Worm (Caenorhabditis elegans) whole organism, L1 larva: ENCODE results near the gene dct-15.

Experiments
- C04F5.9 ChIP-seq: sonication (generic microtip); optimal IDR thresholded peaks from 2 replicates; lab custom pipeline; 2016; ENCODE audit warnings: missing genetic modification characterization, missing compliant biosample characterization
- C16A3.4 ChIP-seq: fragments of 150-350 bp; optimal IDR thresholded peaks from 2 replicates; lab custom pipeline; 2014; ENCODE audit warnings: missing biosample characterization, missing genetic modification characterization
- C34B4.2 ChIP-seq: sonication (generic microtip); optimal IDR thresholded peaks from 2 replicates; lab custom pipeline; 2017; ENCODE audit warnings: mild to moderate bottlenecking, missing genetic modification characterization, missing compliant biosample characterization
- blmp-1 ChIP-seq: fragments of 150-350 bp; optimal IDR thresholded peaks from 2 replicates; lab custom pipeline; 2014; ENCODE audit warnings: missing biosample characterization, missing genetic modification characterization
- ceh-82 ChIP-seq, 3 experiments: fragments of 150-350 bp in 1 of 3; sonication (generic microtip) in 2 of 3; optimal IDR thresholded peaks; 2 replicates each; lab custom pipeline; 2014 to 2017; ENCODE audit warnings: missing biosample characterization in 3 of 3, missing genetic modification characterization in 3 of 3
- dpl-1 ChIP-seq, 3 experiments: fragments of 150-350 bp in 2 of 3; sonication (generic microtip) in 1 of 3; optimal IDR thresholded peaks; 2 replicates each; lab custom pipeline; 2014 to 2017; ENCODE audit warnings: missing biosample characterization in 3 of 3, missing genetic modification characterization in 3 of 3, missing genetic modification reagents in 3 of 3
- efl-1 ChIP-seq, 4 experiments: fragments of 150-350 bp; optimal IDR thresholded peaks in 3 of 4; peaks in 1 of 4; 1 replicate in 1 of 4; 2 replicates in 3 of 4; lab custom pipeline; 2014; ENCODE audit warnings: missing biosample characterization in 2 of 4, missing genetic modification characterization in 2 of 4, missing genetic modification reagents in 2 of 4
- egl-13 ChIP-seq: sonication (generic microtip); optimal IDR thresholded peaks from 2 replicates; lab custom pipeline; 2016; ENCODE audit warnings: missing genotype, missing genetic modification reagents, missing genetic modification characterization, missing compliant biosample characterization
- ets-5 ChIP-seq: fragments of 200-800 bp; sonication (Bioruptor generic); IDR thresholded peaks from 2 replicates; pipeline ENCODE4 v1.3.6; 2022; ENCODE audit warnings: missing genetic modification characterization, missing compliant biosample characterization
- fkh-8 ChIP-seq: sonication (generic microtip); optimal IDR thresholded peaks from 2 replicates; lab custom pipeline; 2016; ENCODE audit warnings: mild to moderate bottlenecking, missing genetic modification characterization, missing compliant biosample characterization
- fos-1 ChIP-seq: fragments of 150-350 bp; optimal IDR thresholded peaks from 2 replicates; lab custom pipeline; 2014; ENCODE audit warnings: missing biosample characterization, missing genetic modification characterization
- grh-1 ChIP-seq: fragments of 200-800 bp; sonication (Bioruptor generic); IDR thresholded peaks from 2 replicates; pipeline ENCODE4 v1.3.6; 2022; ENCODE audit warnings: missing genetic modification reagents, missing genetic modification characterization, missing compliant biosample characterization
- hlh-17 ChIP-seq: fragments of 200-800 bp; sonication (Bioruptor generic); optimal IDR thresholded peaks from 2 replicates; lab custom pipeline; 2018; ENCODE audit warnings: missing genetic modification characterization, mild to moderate bottlenecking, missing compliant biosample characterization, moderate library complexity, borderline replicate concordance
- irx-1 ChIP-seq: sonication (generic microtip); optimal IDR thresholded peaks from 2 replicates; lab custom pipeline; 2016; ENCODE audit warnings: missing genetic modification characterization, missing compliant biosample characterization
- lin-14 ChIP-seq: fragments of 200-800 bp; sonication (Bioruptor generic); optimal IDR thresholded peaks from 2 replicates; lab custom pipeline; 2018; ENCODE audit warnings: mild to moderate bottlenecking, missing genetic modification characterization, moderate library complexity, missing compliant biosample characterization
- lin-15B ChIP-seq: fragments of 150-350 bp; sonication (generic microtip); optimal IDR thresholded peaks from 3 replicates; lab custom pipeline; 2014; ENCODE audit warnings: missing biosample characterization, missing genetic modification characterization
- lin-35 ChIP-seq, 2 experiments: fragments of 150-350 bp; optimal IDR thresholded peaks; 2 replicates each; lab custom pipeline; 2014; ENCODE audit warnings: missing biosample characterization in 2 of 2, missing genetic modification characterization in 2 of 2, missing genetic modification reagents in 2 of 2
- lsy-2 ChIP-seq, 2 experiments: fragments of 150-350 bp; optimal IDR thresholded peaks; 2 replicates each; lab custom pipeline; 2014; ENCODE audit warnings: missing biosample characterization in 2 of 2, missing genetic modification characterization in 2 of 2
- mep-1 ChIP-seq: fragments of 150-350 bp; optimal IDR thresholded peaks from 2 replicates; lab custom pipeline; 2014; ENCODE audit warnings: missing biosample characterization, missing genetic modification characterization
- nhr-12 ChIP-seq: sonication (generic microtip); optimal IDR thresholded peaks from 2 replicates; lab custom pipeline; 2017; ENCODE audit warnings: missing biosample characterization, missing genetic modification characterization
- nhr-19 ChIP-seq: fragments of 200-800 bp; sonication (Bioruptor generic); conservative IDR thresholded peaks from 2 replicates; pipeline ENCODE4 v1.3.6; 2022; ENCODE audit warnings: missing genetic modification characterization, missing compliant biosample characterization
- nhr-20 ChIP-seq: sonication (generic microtip); optimal IDR thresholded peaks from 2 replicates; lab custom pipeline; 2016; ENCODE audit warnings: mild to moderate bottlenecking, missing genetic modification characterization, missing compliant biosample characterization
- nhr-84 ChIP-seq: sonication (generic microtip); optimal IDR thresholded peaks from 2 replicates; lab custom pipeline; 2017; ENCODE audit warnings: missing biosample characterization, missing genetic modification characterization
- nhr-85 ChIP-seq: sonication (generic microtip); peaks from one replicate; lab custom pipeline; 2016; ENCODE audit warnings: missing genetic modification characterization, inconsistent platforms, missing compliant biosample characterization
- rnt-1 ChIP-seq: sonication (generic microtip); optimal IDR thresholded peaks from 2 replicates; lab custom pipeline; 2016; ENCODE audit warnings: mild to moderate bottlenecking, missing genetic modification characterization, moderate library complexity, missing compliant biosample characterization
- snpc-4 ChIP-seq: fragments of 150-350 bp; optimal IDR thresholded peaks from 2 replicates; lab custom pipeline; 2014; ENCODE audit warnings: missing biosample characterization, missing genetic modification characterization
- sox-4 ChIP-seq: sonication (generic microtip); optimal IDR thresholded peaks from 2 replicates; lab custom pipeline; 2016; ENCODE audit warnings: missing genetic modification characterization, missing compliant biosample characterization
- sup-37 ChIP-seq: fragments of 200-800 bp; sonication (Bioruptor generic); optimal IDR thresholded peaks from 2 replicates; lab custom pipeline; 2018; ENCODE audit warnings: mild to moderate bottlenecking, missing genetic modification characterization, missing compliant biosample characterization
- swsn-7 ChIP-seq: sonication (generic microtip); optimal IDR thresholded peaks from 2 replicates; lab custom pipeline; 2016; ENCODE audit warnings: missing genetic modification characterization, missing compliant biosample characterization
- unc-130 ChIP-seq: fragments of 150-350 bp; optimal IDR thresholded peaks from 2 replicates; lab custom pipeline; 2017; ENCODE audit warnings: missing biosample characterization, missing genetic modification characterization, inconsistent platforms
- unc-30 ChIP-seq: sonication (generic microtip); optimal IDR thresholded peaks from 2 replicates; lab custom pipeline; 2017; ENCODE audit warnings: missing biosample characterization, missing genetic modification characterization
- unc-62 ChIP-seq: fragments of 150-350 bp; optimal IDR thresholded peaks from 2 replicates; lab custom pipeline; 2014; ENCODE audit warnings: missing biosample characterization, missing genetic modification reagents, missing genetic modification characterization
- unc-86 ChIP-seq: sonication (generic microtip); optimal IDR thresholded peaks from 2 replicates; lab custom pipeline; 2016; ENCODE audit warnings: missing genetic modification characterization, missing compliant biosample characterization
- zag-1 ChIP-seq: fragments of 150-350 bp; optimal IDR thresholded peaks from 2 replicates; lab custom pipeline; 2014; ENCODE audit warnings: missing biosample characterization, missing genetic modification characterization
- zip-4 ChIP-seq: fragments of 200-800 bp; sonication (Bioruptor generic); optimal IDR thresholded peaks from 2 replicates; lab custom pipeline; 2018; ENCODE audit warnings: mild to moderate bottlenecking, missing genetic modification characterization, moderate library complexity, missing compliant biosample characterization
- ztf-11 ChIP-seq, 2 experiments: sonication (generic microtip); optimal IDR thresholded peaks; 2 replicates each; lab custom pipeline; 2016 to 2017; ENCODE audit warnings: missing genetic modification characterization in 2 of 2, missing biosample characterization in 1 of 2, missing compliant biosample characterization in 1 of 2
- ztf-4 ChIP-seq: fragments of 150-350 bp; optimal IDR thresholded peaks from 2 replicates; lab custom pipeline; 2014; ENCODE audit warnings: missing biosample characterization, missing genetic modification characterization

The dct-15 gene

ce11 chrIV:9825196-9825744 is 14.7 kb upstream of the dct-15 start, which contains the start of gene mtr-4 (continued):
- peak in 1 of 2 experiments; percentile 53 for TF ChIP-seq lsy-2 (tag; optimal IDR thresholded peaks at IDR 0.05; lab: Kevin White, UChicago)
- TF ChIP-seq C16A3.4 (tag; lab: Kevin White, UChicago): no peak
- TF ChIP-seq ceh-82 (tag; optimal IDR thresholded peaks at IDR 0.05; lab: Kevin White, UChicago): no peak
- no peak for TF ChIP-seq egl-13 (tag; lab: Kevin White, UChicago)
- TF ChIP-seq unc-62 (GFP tag; lab: Kevin White, UChicago): no peak
- TF ChIP-seq unc-130 (tag; lab: Kevin White, UChicago): peak; percentile 6
- no peak for TF ChIP-seq fos-1 (tag; lab: Kevin White, UChicago)
- TF ChIP-seq swsn-7 (tag; lab: Kevin White, UChicago): peak; percentile 25
- TF ChIP-seq dpl-1 (GFP tag; optimal IDR thresholded peaks at IDR 0.05; lab: Kevin White, UChicago): peak; percentile 33 to 73 (median 59)
- peak; percentile 21 for TF ChIP-seq lin-15B
- no peak for TF ChIP-seq irx-1 (tag; lab: Kevin White, UChicago)
- peak; percentile 40 to 63 for TF ChIP-seq lin-35 (GFP tag; optimal IDR thresholded peaks at IDR 0.05; lab: Kevin White, UChicago)
- TF ChIP-seq sup-37 (GFP tag; lab: Kevin White, UChicago): no peak
- no peak for TF ChIP-seq lin-14 (GFP tag; lab: Kevin White, UChicago)
- no peak for TF ChIP-seq ztf-4 (tag; lab: Kevin White, UChicago)
- TF ChIP-seq fkh-8 (tag; lab: Kevin White, UChicago): peak; percentile 8
- no peak for TF ChIP-seq C34B4.2 (tag; lab: Kevin White, UChicago)
- no peak for TF ChIP-seq grh-1 (GFP tag; lab: Robert Waterston, UW)

DNA sequence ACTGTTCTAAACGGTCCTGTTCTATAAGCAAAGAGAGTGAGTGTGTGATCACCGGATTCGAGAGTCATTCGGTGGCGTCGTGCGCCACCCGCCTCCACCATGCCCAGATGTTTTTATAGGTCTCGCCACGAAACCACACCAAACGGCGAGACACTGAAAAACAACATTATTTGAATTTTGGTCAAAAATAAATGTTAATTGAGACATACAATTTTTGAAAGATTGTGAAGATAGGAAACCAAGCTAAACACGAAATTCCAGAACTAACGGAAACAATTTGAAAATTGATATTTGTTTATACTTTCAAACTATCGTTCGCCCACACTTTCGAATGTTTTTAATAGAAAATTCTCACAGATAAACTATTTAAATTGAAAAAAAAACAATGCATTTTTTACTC is 13.9 kb upstream of the dct-15 start, which contains the start of gene catp-6:
Gene catp-6 (minus strand): TSS at position 101 of the 400 bp plus-strand sequence.
- TF ChIP-seq efl-1 (optimal IDR thresholded peaks at IDR 0.05; lab: Kevin White, UChicago): no peak
- peak in 1 of 2 experiments; percentile 89 for TF ChIP-seq efl-1 (GFP tag; optimal IDR thresholded peaks at IDR 0.05 in 1 of 2; lab: Kevin White, UChicago)
- no peak for TF ChIP-seq lsy-2 (tag; optimal IDR thresholded peaks at IDR 0.05; lab: Kevin White, UChicago)

DNA sequence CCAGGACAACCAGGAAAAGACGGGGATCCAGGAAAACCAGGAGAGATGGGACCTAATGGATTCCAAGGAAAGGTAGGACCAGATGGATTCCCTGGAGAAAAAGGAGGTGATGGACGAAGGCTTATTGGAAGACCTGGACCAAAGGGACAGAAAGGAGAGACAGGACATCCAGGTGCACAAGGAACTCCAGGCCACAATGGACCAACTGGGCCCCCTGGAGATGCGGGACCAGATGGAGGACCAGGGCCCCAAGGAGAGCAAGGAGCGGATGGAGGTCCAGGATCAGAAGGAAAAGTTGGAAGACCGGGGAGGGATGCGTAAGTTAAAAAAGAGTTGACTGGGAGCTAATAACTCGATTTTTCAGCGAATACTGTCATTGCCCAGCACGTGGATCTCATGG is 12.1 kb upstream of the dct-15 start:
- TF ChIP-seq nhr-20 (tag; lab: Kevin White, UChicago) (no peak), zag-1 (tag; lab: Kevin White, UChicago) (no peak), hlh-17 (GFP tag; lab: Kevin White, UChicago) (no peak), nhr-84 (no peak), sox-4 (tag; lab: Kevin White, UChicago) (no peak), nhr-19 (GFP tag; lab: Robert Waterston, UW) (no peak), mep-1 (tag; lab: Kevin White, UChicago) (no peak), unc-62 (GFP tag; lab: Kevin White, UChicago) (no peak), zip-4 (GFP tag; lab: Kevin White, UChicago) (no peak), snpc-4 (tag; lab: Kevin White, UChicago) (no peak), ets-5 (no peak), unc-86 (tag; lab: Kevin White, UChicago) (no peak), nhr-85 (tag; lab: Kevin White, UChicago) (no peak), efl-1 (optimal IDR thresholded peaks at IDR 0.05; lab: Kevin White, UChicago) (no peak), efl-1 (GFP tag; optimal IDR thresholded peaks at IDR 0.05 in 1 of 2; lab: Kevin White, UChicago) (no peak), rnt-1 (tag; lab: Kevin White, UChicago) (no peak), C04F5.9 (tag; lab: Kevin White, UChicago) (no peak), ztf-11 (tag; optimal IDR thresholded peaks at IDR 0.05; lab: Kevin White, UChicago) (no peak), unc-30 (tag; lab: Kevin White, UChicago) (no peak)

DNA sequence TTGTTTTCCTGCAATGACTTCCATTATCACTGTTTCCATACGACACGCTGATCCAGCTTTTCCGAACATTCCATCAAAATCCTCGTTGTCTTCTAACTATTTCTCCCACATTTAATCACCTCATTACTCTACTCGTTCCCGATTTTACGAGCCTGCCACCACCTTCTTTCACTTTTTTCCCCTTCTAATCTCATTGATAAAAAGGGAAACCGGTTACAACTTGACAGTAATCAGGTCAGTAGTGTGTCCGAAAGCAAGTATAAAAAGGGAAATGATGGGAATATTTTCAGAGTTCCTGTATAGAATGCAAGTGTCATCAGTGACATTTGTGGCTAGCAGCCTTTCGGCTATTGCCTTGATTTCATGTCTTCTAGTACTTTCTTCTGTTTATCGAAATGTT is 11.1 kb upstream of the dct-15 start, which contains the start of gene col-123:
Gene col-123 (plus strand): TSS at position 301 of the 400 bp plus-strand sequence.
- TF ChIP-seq nhr-12 (no peak), fos-1 (tag; lab: Kevin White, UChicago) (no peak), blmp-1 (tag; lab: Kevin White, UChicago) (peak; percentile 53)
- TF ChIP-seq, all 84 proteins: peak for 1
